Fruit fly (Drosophila melanogaster): ENCODE results near the gene CG15177.

The CG15177 gene

DNA sequence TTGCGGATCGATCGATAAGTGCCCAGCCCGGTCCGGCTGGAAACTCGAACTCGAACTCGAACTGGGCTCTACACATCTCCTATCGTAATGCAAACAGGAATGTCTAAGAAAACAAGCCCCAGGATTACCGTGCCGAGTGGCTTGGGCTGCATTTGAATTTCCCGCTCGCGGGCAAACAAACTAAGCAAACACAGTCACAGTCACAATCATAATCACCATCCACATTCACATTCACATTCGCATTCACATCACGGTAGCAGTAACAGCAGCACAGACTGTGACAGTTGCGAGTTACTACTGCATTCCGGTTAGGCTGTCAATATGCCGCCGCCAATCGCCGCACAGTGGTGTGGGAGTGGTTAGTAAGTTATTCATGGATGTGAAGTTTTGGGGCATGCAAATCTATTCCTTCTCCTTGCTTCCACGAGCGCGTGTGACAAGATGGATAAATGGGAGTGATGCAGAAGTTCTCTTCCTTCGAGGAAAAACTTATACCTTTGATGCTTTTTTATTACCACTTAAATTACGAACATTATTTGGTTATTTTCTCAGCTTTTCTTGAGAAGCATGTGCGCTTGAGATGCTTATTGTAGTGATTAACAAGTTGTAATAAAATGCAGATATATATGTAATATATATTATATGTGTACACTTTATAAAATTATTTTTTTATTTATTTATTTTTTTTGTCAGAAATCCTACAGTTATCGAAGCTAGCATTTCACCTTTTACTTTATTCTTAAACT lies 35.4 kb upstream of the CG15177 start (continued):
- TF ChIP-seq CG4424 (GFP tag; optimal IDR thresholded peaks at IDR 0.05), result peak; percentile 10
- TF ChIP-seq CoRest (tag; optimal IDR thresholded peaks at IDR 0.05), result peak; percentile 6
- peak; percentile 21; the same call in 1 of the 2 replicates for TF ChIP-seq onecut (GFP tag; IDR thresholded peaks at IDR 0.05)
- no peak for TF ChIP-seq stc (GFP tag; IDR thresholded peaks at IDR 0.05)
- no peak for TF ChIP-seq CG9215 (GFP tag; IDR thresholded peaks at IDR 0.05)
- no peak for TF ChIP-seq CG13894 (tag; optimal IDR thresholded peaks at IDR 0.05)
- peak; percentile 61 for TF ChIP-seq CG18262 (tag; optimal IDR thresholded peaks at IDR 0.05)
- TF ChIP-seq ash1 (GFP tag; optimal IDR thresholded peaks at IDR 0.05), result no peak
- TF ChIP-seq kah (GFP tag; optimal IDR thresholded peaks at IDR 0.05), result no peak
- TF ChIP-seq Dfd (GFP tag; optimal IDR thresholded peaks at IDR 0.05), result no peak
- TF ChIP-seq MTF-1 (GFP tag; optimal IDR thresholded peaks at IDR 0.05; ENCODE audit: borderline replicate concordance), result peak; percentile 6
- TF ChIP-seq grau (tag; optimal IDR thresholded peaks at IDR 0.05), result no peak
- no peak for TF ChIP-seq ems (GFP tag; optimal IDR thresholded peaks at IDR 0.05)
- TF ChIP-seq h (optimal IDR thresholded peaks at IDR 0.05), result no peak
- TF ChIP-seq tio (GFP tag; optimal IDR thresholded peaks at IDR 0.05), result peak; percentile 42
- TF ChIP-seq CG7357 (GFP tag; IDR thresholded peaks at IDR 0.05), result no peak
- no peak for TF ChIP-seq lab (GFP tag; optimal IDR thresholded peaks at IDR 0.05)
- peak in 1 of 3 experiments; percentile 27 for TF ChIP-seq lola (GFP tag; optimal IDR thresholded peaks at IDR 0.05)
- TF ChIP-seq CG2678 (tag; optimal IDR thresholded peaks at IDR 0.05), result peak; percentile 20
- TF ChIP-seq nau (GFP tag; optimal IDR thresholded peaks at IDR 0.05), result no peak
- TF ChIP-seq CG10462 (GFP tag; optimal IDR thresholded peaks at IDR 0.05), result no peak
- no peak for TF ChIP-seq ken (GFP tag; IDR thresholded peaks at IDR 0.05)
- no peak for TF ChIP-seq HmgZ (tag; optimal IDR thresholded peaks at IDR 0.05)
- TF ChIP-seq CG8924 (tag; optimal IDR thresholded peaks at IDR 0.05), result peak; percentile 9
- TF ChIP-seq klu (GFP tag; IDR thresholded peaks at IDR 0.05), result no peak
- peak; percentile 17 for TF ChIP-seq az2 (GFP tag; optimal IDR thresholded peaks at IDR 0.05)
- no peak for TF ChIP-seq CG9817 (tag; optimal IDR thresholded peaks at IDR 0.05)
- TF ChIP-seq cato (GFP tag; optimal IDR thresholded peaks at IDR 0.05; ENCODE audit: borderline replicate concordance), result no peak
- TF ChIP-seq danr (GFP tag; IDR thresholded peaks at IDR 0.05), result no peak
- peak; percentile 70 for TF ChIP-seq ac (GFP tag; optimal IDR thresholded peaks at IDR 0.05)
- no peak for TF ChIP-seq lov (optimal IDR thresholded peaks at IDR 0.05)
- TF ChIP-seq lov (GFP tag; IDR thresholded peaks at IDR 0.05), result no peak
- no peak for TF ChIP-seq esg (GFP tag; conservative IDR thresholded peaks at IDR 0.05)
- TF ChIP-seq CG4707 (GFP tag; optimal IDR thresholded peaks at IDR 0.05), result no peak
- no peak for TF ChIP-seq Hsf (GFP tag; optimal IDR thresholded peaks at IDR 0.05)
- TF ChIP-seq wek (GFP tag; optimal IDR thresholded peaks at IDR 0.05), result peak; percentile 18
- no peak for TF ChIP-seq yki (optimal IDR thresholded peaks at IDR 0.05)
- peak; percentile 7 for TF ChIP-seq Atf3 (GFP tag; optimal IDR thresholded peaks at IDR 0.05)
- TF ChIP-seq ftz-f1 (GFP tag; optimal IDR thresholded peaks at IDR 0.05), result no peak
- TF ChIP-seq croc (GFP tag; conservative IDR thresholded peaks at IDR 0.05), result no peak
- TF ChIP-seq CG17186 (GFP tag; optimal IDR thresholded peaks at IDR 0.05), result no peak
- TF ChIP-seq CG7786 (GFP tag; optimal IDR thresholded peaks at IDR 0.05), result no peak
- no peak for TF ChIP-seq CG4730 (GFP tag; IDR thresholded peaks at IDR 0.05)
- no peak for TF ChIP-seq hkb (optimal IDR thresholded peaks at IDR 0.05)
- no peak for TF ChIP-seq hkb (GFP tag; IDR thresholded peaks at IDR 0.05)
- no peak for TF ChIP-seq CG10321 (GFP tag; IDR thresholded peaks at IDR 0.05)
- TF ChIP-seq CG12236 (GFP tag; optimal IDR thresholded peaks at IDR 0.05), result no peak
- TF ChIP-seq CG5953 (GFP tag; IDR thresholded peaks at IDR 0.05), result no peak
- TF ChIP-seq D19B (GFP tag; optimal IDR thresholded peaks at IDR 0.05), result no peak
- TF ChIP-seq odd (GFP tag; optimal IDR thresholded peaks at IDR 0.05), result no peak
- peak; percentile 3 for TF ChIP-seq Lhr (GFP tag; optimal IDR thresholded peaks at IDR 0.05)
- no peak for TF ChIP-seq ttk (GFP tag; IDR thresholded peaks at IDR 0.05)
